Fruit fly (Drosophila melanogaster) whole organism, embryonic: ENCODE results near the gene CG12112.
A peak's percentile ranks its signal among the peaks of the same experiment; 100 is the strongest.

Experiments used
- ATbp ChIP-seq: fragments of 200-800 bp; sonication (Bioruptor generic); optimal IDR thresholded peaks from 2 replicates; lab custom pipeline; 2017; ENCODE audit warnings: missing biosample characterization, mild to moderate bottlenecking, missing genetic modification characterization, missing genetic modification reagents
- B-H2 ChIP-seq: fragments of 200-800 bp; sonication (Bioruptor generic); optimal IDR thresholded peaks from 2 replicates; lab custom pipeline; 2018; ENCODE audit warnings: missing biosample characterization, mild to moderate bottlenecking, missing genetic modification characterization
- Bdp1 ChIP-seq: fragments of 200-800 bp; sonication (Bioruptor generic); optimal IDR thresholded peaks from 3 replicates; lab custom pipeline; 2016; ENCODE audit warnings: missing biosample characterization, missing genetic modification characterization
- Bteb2 ChIP-seq: fragments of 200-800 bp; sonication (Bioruptor generic); optimal IDR thresholded peaks from 2 replicates; lab custom pipeline; 2016; ENCODE audit warnings: missing biosample characterization, missing genetic modification characterization
- CG11696 ChIP-seq: fragments of 200-800 bp; sonication (Bioruptor generic); IDR thresholded peaks from 2 replicates; pipeline ENCODE4 v1.3.6; 2022; ENCODE audit warnings: missing biosample characterization, missing genetic modification characterization
- CG13296 ChIP-seq: fragments of 200-800 bp; sonication (Bioruptor generic); optimal IDR thresholded peaks from 3 replicates; lab custom pipeline; 2018; ENCODE audit warnings: missing biosample characterization, mild to moderate bottlenecking, missing genetic modification characterization
- CG15011 ChIP-seq: fragments of 200-800 bp; sonication (Bioruptor generic); optimal IDR thresholded peaks from 3 replicates; lab custom pipeline; 2018; ENCODE audit warnings: missing biosample characterization, mild to moderate bottlenecking, missing genetic modification characterization
- CG15601 ChIP-seq: fragments of 200-800 bp; sonication (Bioruptor generic); optimal IDR thresholded peaks from 3 replicates; lab custom pipeline; 2019; ENCODE audit warnings: missing biosample characterization, mild to moderate bottlenecking, missing genetic modification characterization, moderate library complexity
- CG17568 ChIP-seq: fragments of 200-800 bp; sonication (Bioruptor generic); optimal IDR thresholded peaks from 2 replicates; lab custom pipeline; 2018; ENCODE audit warnings: missing biosample characterization, mild to moderate bottlenecking, missing genetic modification characterization, moderate library complexity
- CG2120 ChIP-seq: fragments of 200-800 bp; sonication (Bioruptor generic); optimal IDR thresholded peaks from 3 replicates; lab custom pipeline; 2016; ENCODE audit warnings: missing biosample characterization, missing genetic modification characterization
- CG31365 ChIP-seq: fragments of 200-800 bp; sonication (Bioruptor generic); optimal IDR thresholded peaks from 2 replicates; lab custom pipeline; 2018; ENCODE audit warnings: missing biosample characterization, mild to moderate bottlenecking, missing genetic modification characterization
- CG31441 ChIP-seq: fragments of 200-800 bp; sonication (Bioruptor generic); IDR thresholded peaks from 2 replicates; pipeline ENCODE4 v1.3.6; 2022; ENCODE audit warnings: missing biosample characterization, missing genetic modification characterization
- CG33213 ChIP-seq: fragments of 200-800 bp; sonication (Bioruptor generic); optimal IDR thresholded peaks from 3 replicates; lab custom pipeline; 2016; ENCODE audit warnings: missing biosample characterization, missing genetic modification characterization
- CG42726 ChIP-seq: fragments of 200-800 bp; sonication (Bioruptor generic); IDR thresholded peaks from 2 replicates; pipeline ENCODE4 v1.3.6; 2022; ENCODE audit warnings: missing biosample characterization, missing genetic modification characterization; ENCODE audit not compliant: partially characterized antibody
- CG4404 ChIP-seq: fragments of 200-800 bp; sonication (Bioruptor generic); IDR thresholded peaks from 2 replicates; pipeline ENCODE4 v1.3.6; 2022; ENCODE audit warnings: missing biosample characterization, missing genetic modification characterization
- CG4707 ChIP-seq: fragments of 200-800 bp; sonication (Bioruptor generic); optimal IDR thresholded peaks from 2 replicates; lab custom pipeline; 2018; ENCODE audit warnings: missing biosample characterization, mild to moderate bottlenecking, missing genetic modification characterization, moderate library complexity
- CG5245 ChIP-seq: fragments of 200-800 bp; sonication (Bioruptor generic); optimal IDR thresholded peaks from 3 replicates; lab custom pipeline; 2016; ENCODE audit warnings: missing biosample characterization, missing genetic modification characterization
- CG5953 ChIP-seq: fragments of 200-800 bp; sonication (Bioruptor generic); IDR thresholded peaks from 2 replicates; pipeline ENCODE4 v1.3.6; 2022; ENCODE audit warnings: missing biosample characterization, missing genetic modification characterization
- CG6272 ChIP-seq: fragments of 200-800 bp; sonication (Bioruptor generic); IDR thresholded peaks from 2 replicates; pipeline ENCODE4 v1.3.6; 2022; ENCODE audit warnings: missing biosample characterization, missing genetic modification characterization
- CG6683 ChIP-seq: fragments of 200-800 bp; sonication (Bioruptor generic); optimal IDR thresholded peaks from 2 replicates; lab custom pipeline; 2017; ENCODE audit warnings: missing biosample characterization, mild to moderate bottlenecking, missing genetic modification characterization, missing genetic modification reagents
- CG6854 ChIP-seq: fragments of 200-800 bp; sonication (Bioruptor generic); optimal IDR thresholded peaks from 3 replicates; lab custom pipeline; 2017; ENCODE audit warnings: missing biosample characterization, mild to moderate bottlenecking, missing genetic modification characterization
- CG7786 ChIP-seq: fragments of 200-800 bp; sonication (Bioruptor generic); optimal IDR thresholded peaks from 2 replicates; lab custom pipeline; 2016; ENCODE audit warnings: missing biosample characterization, missing genetic modification characterization
- CG7839 ChIP-seq: fragments of 200-800 bp; sonication (Bioruptor generic); optimal IDR thresholded peaks from 3 replicates; lab custom pipeline; 2018; ENCODE audit warnings: missing biosample characterization, mild to moderate bottlenecking, missing genetic modification characterization, moderate library complexity
- CG8089 ChIP-seq: fragments of 200-800 bp; sonication (Bioruptor generic); optimal IDR thresholded peaks from 3 replicates; lab custom pipeline; 2016; ENCODE audit warnings: missing biosample characterization, missing genetic modification characterization
- CG9215 ChIP-seq: fragments of 200-800 bp; sonication (Bioruptor generic); IDR thresholded peaks from 2 replicates; pipeline ENCODE4 v1.3.6; 2022; ENCODE audit warnings: missing biosample characterization, missing genetic modification characterization
- CG9437 ChIP-seq: fragments of 200-800 bp; sonication (Bioruptor generic); optimal IDR thresholded peaks from 2 replicates; lab custom pipeline; 2018; ENCODE audit warnings: missing biosample characterization, mild to moderate bottlenecking, missing genetic modification characterization
- CG9817 ChIP-seq: fragments of 200-800 bp; sonication (Bioruptor generic); optimal IDR thresholded peaks from 2 replicates; lab custom pipeline; 2018; ENCODE audit warnings: missing biosample characterization, mild to moderate bottlenecking, missing genetic modification characterization, moderate library complexity
- CHES-1-like ChIP-seq: fragments of 200-800 bp; sonication (Bioruptor generic); optimal IDR thresholded peaks from 2 replicates; lab custom pipeline; 2016; ENCODE audit warnings: missing biosample characterization, missing genetic modification characterization
- CrebB ChIP-seq: fragments of 200-800 bp; sonication (Bioruptor generic); optimal IDR thresholded peaks from 3 replicates; lab custom pipeline; 2018; ENCODE audit warnings: missing biosample characterization, mild to moderate bottlenecking, missing genetic modification characterization
- Dfd ChIP-seq, 2 experiments: fragments of >200 bp; optimal IDR thresholded peaks; 2 replicates each; lab custom pipeline; 2017; ENCODE audit warnings: missing biosample characterization in 2 of 2, missing genetic modification characterization in 2 of 2
- Dip3 ChIP-seq: fragments of 200-800 bp; sonication (Bioruptor generic); optimal IDR thresholded peaks from 3 replicates; lab custom pipeline; 2016; ENCODE audit warnings: missing biosample characterization, missing genetic modification characterization
- Doc2 ChIP-seq: fragments of 200-800 bp; sonication (Bioruptor generic); IDR thresholded peaks from 2 replicates; pipeline ENCODE4 v1.3.6; 2022; ENCODE audit warnings: missing biosample characterization, missing genetic modification characterization
- Dp ChIP-seq: fragments of 200-800 bp; sonication (Bioruptor generic); optimal IDR thresholded peaks from 2 replicates; lab custom pipeline; 2018; ENCODE audit warnings: missing biosample characterization, mild to moderate bottlenecking, missing genetic modification characterization, moderate library complexity
- Hey ChIP-seq: fragments of 200-800 bp; sonication (Bioruptor generic); optimal IDR thresholded peaks from 3 replicates; lab custom pipeline; 2018; ENCODE audit warnings: missing biosample characterization, mild to moderate bottlenecking, missing genetic modification characterization
- Lhr ChIP-seq: fragments of 200-800 bp; sonication (Bioruptor generic); optimal IDR thresholded peaks from 3 replicates; lab custom pipeline; 2017; ENCODE audit warnings: mild to moderate bottlenecking, missing biosample characterization, missing genetic modification reagents, missing genetic modification characterization
- Neu2 ChIP-seq: fragments of 200-800 bp; sonication (Bioruptor generic); optimal IDR thresholded peaks from 3 replicates; lab custom pipeline; 2016; ENCODE audit warnings: missing biosample characterization, missing genetic modification characterization, borderline replicate concordance
- Nf-YB ChIP-seq: fragments of 200-800 bp; sonication (Bioruptor generic); optimal IDR thresholded peaks from 3 replicates; lab custom pipeline; 2019; ENCODE audit warnings: missing biosample characterization, mild to moderate bottlenecking, missing genetic modification characterization, moderate library complexity
- Six4 ChIP-seq: fragments of 200-800 bp; sonication (Bioruptor generic); optimal IDR thresholded peaks from 2 replicates; lab custom pipeline; 2016; ENCODE audit warnings: missing biosample characterization, missing genetic modification characterization
- az2 ChIP-seq: fragments of 200-800 bp; sonication (Bioruptor generic); optimal IDR thresholded peaks from 3 replicates; lab custom pipeline; 2016; ENCODE audit warnings: missing biosample characterization, missing genetic modification characterization
- cg ChIP-seq: fragments of 200-800 bp; sonication (Bioruptor generic); optimal IDR thresholded peaks from 3 replicates; lab custom pipeline; 2019; ENCODE audit warnings: missing biosample characterization, mild to moderate bottlenecking, missing genetic modification characterization, moderate library complexity
- da ChIP-seq: fragments of 200-800 bp; sonication (Bioruptor generic); optimal IDR thresholded peaks from 2 replicates; lab custom pipeline; 2016; ENCODE audit warnings: missing biosample characterization, missing genetic modification characterization
- dimm ChIP-seq: fragments of 200-800 bp; sonication (Bioruptor generic); IDR thresholded peaks from 2 replicates; pipeline ENCODE4 v1.3.6; 2022; ENCODE audit warnings: missing biosample characterization, missing genetic modification characterization
- dpn ChIP-seq, 2 experiments: fragments of 200-800 bp; sonication (Bioruptor generic); optimal IDR thresholded peaks; 3 replicates each; lab custom pipeline; 2016; ENCODE audit warnings: missing biosample characterization in 2 of 2, missing genetic modification characterization in 2 of 2
- fru ChIP-seq: fragments of >200 bp; optimal IDR thresholded peaks from 2 replicates; lab custom pipeline; 2017
- gcm2 ChIP-seq: fragments of 200-800 bp; sonication (Bioruptor generic); optimal IDR thresholded peaks from 2 replicates; lab custom pipeline; 2016; ENCODE audit warnings: missing biosample characterization, missing genetic modification characterization
- kay ChIP-seq: fragments of 200-800 bp; sonication (Bioruptor generic); optimal IDR thresholded peaks from 2 replicates; lab custom pipeline; 2016; ENCODE audit warnings: missing biosample characterization, missing genetic modification characterization
- phol ChIP-seq: fragments of 200-800 bp; sonication (Bioruptor generic); optimal IDR thresholded peaks from 3 replicates; lab custom pipeline; 2018; ENCODE audit warnings: missing biosample characterization, mild to moderate bottlenecking, missing genetic modification characterization, moderate library complexity
- prd ChIP-seq, 3 experiments: fragments of >200 bp in 2 of 3; fragments of 200-800 bp in 1 of 3; sonication (Bioruptor generic) in 1 of 3; optimal IDR thresholded peaks in 2 of 3; IDR thresholded peaks in 1 of 3; 2 replicates in 2 of 3; 3 replicates in 1 of 3; pipeline versions ENCODE4 v1.3.6 to Lab custom; 2017 to 2022; ENCODE audit warnings: missing biosample characterization in 1 of 3, missing genetic modification characterization in 1 of 3
- sens-2 ChIP-seq: fragments of 200-800 bp; sonication (Bioruptor generic); IDR thresholded peaks from 2 replicates; pipeline ENCODE4 v1.3.6; 2022; ENCODE audit warnings: missing biosample characterization, missing genetic modification characterization
- shn ChIP-seq: fragments of 200-800 bp; sonication (Bioruptor generic); optimal IDR thresholded peaks from 3 replicates; lab custom pipeline; 2016; ENCODE audit warnings: missing biosample characterization, missing genetic modification characterization
- stc ChIP-seq: fragments of 200-800 bp; sonication (Bioruptor generic); IDR thresholded peaks from 2 replicates; pipeline ENCODE4 v1.3.6; 2022; ENCODE audit warnings: missing biosample characterization, missing genetic modification characterization
- wek ChIP-seq: fragments of 200-800 bp; sonication (Bioruptor generic); optimal IDR thresholded peaks from 3 replicates; lab custom pipeline; 2018; ENCODE audit warnings: missing biosample characterization, mild to moderate bottlenecking, missing genetic modification characterization, moderate library complexity

The CG12112 gene

dm6 chrX:8542728-8543127 is 17.3 kb downstream of the CG12112 start (continued):
- TF ChIP-seq CG17568 (GFP tag; lab: Kevin White, UChicago) (no peak), ATbp (GFP tag; lab: Kevin White, UChicago) (peak; percentile 34), Six4 (GFP tag; lab: Kevin White, UChicago) (no peak), CG9215 (GFP tag; lab: Robert Waterston, UW) (no peak), dimm (0 out of 2 replicates have a peak, but pooled peaks have one; percentile 10), Dp (GFP tag; lab: Kevin White, UChicago) (no peak), CrebB (tag; lab: Kevin White, UChicago) (no peak), CHES-1-like (GFP tag; lab: Kevin White, UChicago) (no peak), CG8089 (peak; percentile 11), phol (tag; lab: Kevin White, UChicago) (peak; percentile 28), CG31365 (tag; lab: Kevin White, UChicago) (no peak), Dip3 (GFP tag; lab: Kevin White, UChicago) (no peak), Doc2 (GFP tag; lab: Robert Waterston, UW) (no peak), Bdp1 (GFP tag; lab: Kevin White, UChicago) (no peak), Bteb2 (GFP tag; lab: Kevin White, UChicago) (no peak), wek (GFP tag; lab: Kevin White, UChicago) (no peak), CG6854 (no peak), CG6272 (no peak), fru (lab: Kevin White, UChicago) (no peak), az2 (GFP tag; lab: Kevin White, UChicago) (peak; percentile 15), kay (GFP tag; lab: Kevin White, UChicago) (no peak), CG15601 (no peak), Dfd (GFP tag; optimal IDR thresholded peaks at IDR 0.05; lab: Kevin White, UChicago) (no peak), da (GFP tag; lab: Kevin White, UChicago) (no peak), Hey (tag; lab: Kevin White, UChicago) (no peak), CG42726 (GFP tag; lab: Robert Waterston, UW) (no peak), CG11696 (GFP tag; lab: Robert Waterston, UW) (no peak), dpn (GFP tag; optimal IDR thresholded peaks at IDR 0.05; lab: Kevin White, UChicago) (peak; percentile 6 to 38), CG4404 (GFP tag; lab: Robert Waterston, UW) (no peak), stc (GFP tag; lab: Robert Waterston, UW) (no peak), CG9437 (GFP tag; lab: Kevin White, UChicago) (no peak), CG31441 (GFP tag; lab: Robert Waterston, UW) (peak; percentile 26; the same call in 1 of the 2 replicates), sens-2 (GFP tag; lab: Robert Waterston, UW) (no peak), prd (optimal IDR thresholded peaks at IDR 0.05; lab: Kevin White, UChicago) (no peak), prd (GFP tag; IDR thresholded peaks at IDR 0.05; lab: Robert Waterston, UW) (peak; percentile 46; the same call in 2 of the 3 replicates), Neu2 (no peak), CG13296 (no peak), CG9817 (tag; lab: Kevin White, UChicago) (no peak), cg (no peak), CG4707 (no peak), Nf-YB (GFP tag; lab: Kevin White, UChicago) (no peak), CG7786 (GFP tag; lab: Kevin White, UChicago) (peak; percentile 14), shn (peak; percentile 1), CG15011 (GFP tag; lab: Kevin White, UChicago) (no peak), CG2120 (GFP tag; lab: Kevin White, UChicago) (peak; percentile 58), Lhr (GFP tag; lab: Kevin White, UChicago) (no peak), CG5953 (GFP tag; lab: Robert Waterston, UW) (no peak), CG6683 (GFP tag; lab: Kevin White, UChicago) (no peak), CG7839 (tag; lab: Kevin White, UChicago) (no peak), B-H2 (GFP tag; lab: Kevin White, UChicago) (no peak), CG33213 (GFP tag; lab: Kevin White, UChicago) (no peak), gcm2 (GFP tag; lab: Kevin White, UChicago) (no peak), CG5245 (GFP tag; lab: Kevin White, UChicago) (no peak)
